Worm (Caenorhabditis elegans): Measurements from ENCODE around the gene fbxa-150.
"Not testable (repeated sequence)": the region's sequence is repeated elsewhere in the genome, so short reads cannot be mapped to it uniquely, and the experiment has no call there.

The fbxa-150 gene

DNA sequence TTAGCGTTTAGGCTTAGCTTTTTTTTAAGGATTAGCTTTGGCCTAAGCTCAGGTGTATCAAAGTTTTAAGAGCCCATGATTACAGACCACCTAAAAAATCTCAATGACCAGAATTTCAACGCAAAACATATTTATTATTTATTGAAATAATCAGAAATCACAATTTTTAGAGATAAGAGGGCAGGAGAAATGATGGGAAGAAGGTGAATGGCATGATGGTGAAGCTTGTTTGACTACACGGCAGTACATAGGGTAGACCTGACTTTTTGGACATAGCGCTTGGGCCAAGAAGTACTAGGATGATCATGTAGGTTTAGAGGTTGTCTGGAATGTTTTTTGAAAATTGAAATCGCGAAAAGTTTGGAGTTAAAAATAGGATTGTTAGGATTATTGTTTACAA is 22.8 kb upstream of the fbxa-150 start:
- TF ChIP-seq F16B12.6 (tag; optimal IDR thresholded peaks at IDR 0.05): no peak

DNA sequence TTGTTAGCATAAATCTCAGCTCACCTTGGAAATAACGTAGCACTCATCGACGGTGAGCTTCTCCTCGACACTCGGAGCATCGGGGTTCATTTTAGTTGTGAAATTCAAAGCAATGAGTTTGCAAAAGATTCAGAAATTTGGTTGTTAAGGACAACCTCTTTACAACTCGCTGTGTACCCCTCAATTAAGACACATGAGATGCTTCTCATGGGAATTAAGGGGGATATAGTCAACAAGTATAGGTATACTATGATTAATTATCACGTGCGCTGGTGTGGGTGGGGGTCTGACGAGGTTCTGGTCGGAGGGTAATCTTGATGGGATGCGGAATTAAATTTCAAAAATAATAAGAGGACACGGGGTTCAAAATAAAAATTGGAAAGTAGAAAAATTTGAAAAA is 22.0 kb upstream of the fbxa-150 start, which contains the start of gene dct-14:
Gene dct-14, minus strand, starts transcription at position 101 of the 400 bp plus-strand sequence.
- TF ChIP-seq efl-1 (optimal IDR thresholded peaks at IDR 0.05) (no peak), efl-1 (GFP tag; optimal IDR thresholded peaks at IDR 0.05 in 1 of 2) (peak in 1 of 2 experiments; percentile 1), fkh-8 (tag; optimal IDR thresholded peaks at IDR 0.05) (peak; percentile 14), swsn-7 (tag; optimal IDR thresholded peaks at IDR 0.05) (no peak)

DNA sequence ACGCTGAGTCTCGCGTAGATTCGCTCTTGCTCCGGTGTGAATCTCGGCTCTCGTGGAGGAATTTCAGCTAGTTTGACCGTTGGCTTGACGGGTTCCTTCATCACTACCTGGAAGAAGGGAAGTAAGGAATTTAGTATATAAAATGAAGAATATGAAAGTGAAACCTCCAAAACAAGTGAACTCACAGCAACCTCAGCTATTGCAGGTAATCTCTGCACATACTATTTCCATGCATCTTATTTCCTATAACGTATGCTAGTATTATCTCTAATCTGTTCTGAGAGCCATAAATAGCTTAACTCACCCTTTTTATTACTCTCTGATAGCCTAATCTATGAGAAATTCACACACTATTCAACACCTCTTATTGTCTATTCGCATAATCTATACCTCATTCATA is 17.4 kb upstream of the fbxa-150 start, which contains the start of gene Y38H6C.4:
Gene Y38H6C.4, minus strand, starts transcription at position 101 of the 400 bp plus-strand sequence.
- no peak for TF ChIP-seq vab-15 (tag; optimal IDR thresholded peaks at IDR 0.05)
- no peak for TF ChIP-seq sox-4 (tag; optimal IDR thresholded peaks at IDR 0.05)
- TF ChIP-seq swsn-7 (tag; optimal IDR thresholded peaks at IDR 0.05): no peak
- TF ChIP-seq jun-1 (tag; optimal IDR thresholded peaks at IDR 0.05): no peak
- TF ChIP-seq ama-1 (optimal IDR thresholded peaks at IDR 0.05): no peak
- TF ChIP-seq nhr-237 (tag; optimal IDR thresholded peaks at IDR 0.05): no peak
- no peak for TF ChIP-seq mef-2 (tag; optimal IDR thresholded peaks at IDR 0.05)
- no peak for TF ChIP-seq nhr-77 (tag; optimal IDR thresholded peaks at IDR 0.05)
- TF ChIP-seq hlh-17 (GFP tag; optimal IDR thresholded peaks at IDR 0.05; ENCODE audit: borderline replicate concordance): no peak
- TF ChIP-seq mab-9 (GFP tag; IDR thresholded peaks at IDR 0.05): no peak
- no peak for TF ChIP-seq C16A3.4 (tag; optimal IDR thresholded peaks at IDR 0.05)
- no peak for TF ChIP-seq lsy-2 (tag; optimal IDR thresholded peaks at IDR 0.05)
- no peak for TF ChIP-seq ztf-4 (tag; optimal IDR thresholded peaks at IDR 0.05)
- no peak for TF ChIP-seq nhr-12 (tag; optimal IDR thresholded peaks at IDR 0.05)
- TF ChIP-seq nhr-28 (tag; optimal IDR thresholded peaks at IDR 0.05): no peak
- TF ChIP-seq ceh-90 (tag; optimal IDR thresholded peaks at IDR 0.05): no peak

DNA sequence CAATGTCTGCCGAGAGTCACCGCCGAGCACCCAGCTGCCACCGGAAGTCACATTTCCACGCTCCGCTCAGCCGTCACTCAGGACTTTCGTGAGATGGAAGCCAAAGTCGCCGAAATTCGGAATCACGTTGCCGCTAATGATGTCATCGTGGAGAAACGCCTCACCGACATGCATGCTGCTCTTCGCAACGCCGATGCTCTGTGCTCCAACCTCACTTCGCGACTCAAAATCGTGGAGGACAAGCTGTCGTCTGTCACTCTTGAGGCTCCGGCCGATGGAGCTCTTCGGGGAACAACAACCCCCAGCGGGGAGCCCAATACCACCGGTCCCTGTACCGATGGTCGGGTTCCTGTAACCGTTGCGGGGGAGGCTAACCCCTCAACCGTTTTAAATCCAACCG is 15.9 kb upstream of the fbxa-150 start:
- TF ChIP-seq mef-2 (tag; optimal IDR thresholded peaks at IDR 0.05) (no peak), nhr-85 (tag) (peak; percentile 16)

DNA sequence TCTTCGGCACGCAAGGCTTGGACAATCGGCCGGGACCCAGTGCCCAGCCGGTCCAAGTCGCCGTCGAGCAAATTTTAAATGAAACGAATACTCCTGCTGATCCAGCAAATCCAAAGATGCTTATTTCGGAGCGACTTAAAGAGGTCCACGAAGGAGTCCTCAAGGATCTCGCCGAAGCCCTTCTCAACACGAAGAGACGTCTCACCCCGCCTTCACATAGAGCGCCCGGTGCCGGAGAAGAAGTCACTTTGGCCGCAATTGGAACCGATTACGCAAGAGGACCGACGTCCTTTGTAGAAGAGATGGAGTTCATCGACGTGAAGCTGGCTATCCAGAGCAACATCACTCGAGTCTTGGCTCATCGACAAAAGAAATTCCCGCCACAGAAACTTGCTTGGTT is 13.0 kb upstream of the fbxa-150 start:
- no peak for TF ChIP-seq mdl-1 (tag; optimal IDR thresholded peaks at IDR 0.05)
- no peak for TF ChIP-seq efl-1 (optimal IDR thresholded peaks at IDR 0.05)
- TF ChIP-seq efl-1 (GFP tag; optimal IDR thresholded peaks at IDR 0.05 in 1 of 2): peak in 1 of 2 experiments; percentile 52
- TF ChIP-seq grh-1 (GFP tag; IDR thresholded peaks at IDR 0.05): no peak
- TF ChIP-seq pag-3 (tag; optimal IDR thresholded peaks at IDR 0.05; ENCODE audit: borderline replicate concordance, insufficient read depth): no peak
- no peak for TF ChIP-seq rnt-1 (tag; optimal IDR thresholded peaks at IDR 0.05)
- TF ChIP-seq aly-2 (tag; optimal IDR thresholded peaks at IDR 0.05): no peak
- no peak for TF ChIP-seq lsy-2 (tag; optimal IDR thresholded peaks at IDR 0.05)
- no peak for TF ChIP-seq tlp-1 (tag; optimal IDR thresholded peaks at IDR 0.05)
- no peak for TF ChIP-seq C16A3.4 (tag; optimal IDR thresholded peaks at IDR 0.05)

DNA sequence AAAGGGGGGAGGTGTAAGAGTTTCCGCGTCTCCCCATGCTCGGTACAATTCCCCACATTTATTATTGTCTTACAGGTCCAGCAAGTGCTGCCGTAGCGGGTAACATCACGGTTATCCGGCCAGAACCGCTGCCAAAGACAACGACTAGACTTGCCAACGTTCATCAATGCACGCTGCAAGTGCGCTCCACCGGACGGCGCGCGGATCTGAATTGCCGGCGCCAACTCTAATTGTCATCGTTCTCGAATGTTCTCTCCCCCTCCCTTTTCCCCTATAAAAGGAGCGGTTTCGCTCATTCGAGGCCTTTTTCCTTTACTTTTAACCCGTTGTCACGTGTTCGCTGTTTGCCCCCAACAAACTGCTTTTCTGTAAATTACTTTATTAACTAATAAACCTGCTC is 8.7 kb upstream of the fbxa-150 start, which contains the start of gene Y38H6C.8:
Gene Y38H6C.8, plus strand, starts transcription at position 301 of the 400 bp plus-strand sequence.
- TF ChIP-seq nhr-28 (tag; optimal IDR thresholded peaks at IDR 0.05); nhr-85 (tag); nhr-11 (tag; optimal IDR thresholded peaks at IDR 0.05): not testable (repeated sequence)

DNA sequence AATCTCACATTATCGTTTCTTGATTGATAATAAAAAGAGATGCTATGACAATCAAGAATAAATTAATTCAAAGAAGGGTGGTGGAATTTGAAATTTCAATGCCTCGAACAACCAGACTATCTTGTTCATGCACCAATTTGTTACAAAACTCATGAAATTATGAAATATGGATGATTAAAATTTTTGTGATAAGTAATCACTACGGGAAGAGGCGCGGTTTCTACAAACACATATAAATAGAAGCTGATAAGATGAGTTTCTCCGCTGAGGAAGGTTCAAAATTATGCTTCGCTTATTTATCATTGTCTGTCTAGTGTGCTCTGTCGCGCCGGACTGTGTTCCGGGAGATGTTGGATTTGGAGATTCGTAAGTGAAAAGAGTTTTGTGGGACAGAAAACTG is 7.9 kb upstream of the fbxa-150 start:
- no peak for TF ChIP-seq snpc-4 (tag; optimal IDR thresholded peaks at IDR 0.05)
- no peak for TF ChIP-seq dsc-1 (tag; optimal IDR thresholded peaks at IDR 0.05)
- TF ChIP-seq elt-2 (tag; optimal IDR thresholded peaks at IDR 0.05): peak; percentile 6
- no peak for TF ChIP-seq nhr-28 (tag; optimal IDR thresholded peaks at IDR 0.05)

All from whole organism, L1 larva.